Worm (Caenorhabditis elegans): Measurements from ENCODE around the gene str-23.

ce11 chrV:15689952-15690351 lies 45.3 kb downstream of the str-23 start, which contains the start of gene nhr-268:
- TF ChIP-seq elt-3 (tag; optimal IDR thresholded peaks at IDR 0.05) (no peak), fkh-10 (GFP tag; optimal IDR thresholded peaks at IDR 0.05) (no peak), daf-12 (tag; optimal IDR thresholded peaks at IDR 0.05) (no peak), nhr-12 (tag; optimal IDR thresholded peaks at IDR 0.05) (no peak), ama-1 (optimal IDR thresholded peaks at IDR 0.05) (no peak), zag-1 (tag; optimal IDR thresholded peaks at IDR 0.05) (no peak), nfya-1 (tag; optimal IDR thresholded peaks at IDR 0.05; ENCODE audit: insufficient read depth) (no peak), unc-62 (GFP tag; optimal IDR thresholded peaks at IDR 0.05) (no peak), nhr-11 (tag; optimal IDR thresholded peaks at IDR 0.05) (no peak)

Data from whole organism, L3 larva.